Worm (Caenorhabditis elegans) whole organism, late embryonic: Measurements from ENCODE around the gene srh-289.

Experiments
- C08G9.2 ChIP-seq: sonication (generic microtip); optimal IDR thresholded peaks from 2 replicates; lab custom pipeline; 2016; ENCODE audit warnings: mild to moderate bottlenecking, missing genetic modification characterization, moderate library complexity, missing compliant biosample characterization
- K02D7.2 ChIP-seq: sonication (generic microtip); optimal IDR thresholded peaks from 2 replicates; lab custom pipeline; 2017; ENCODE audit warnings: mild to moderate bottlenecking, missing genetic modification characterization, missing compliant biosample characterization
- T23F11.4 ChIP-seq: fragments of 200-800 bp; sonication (Bioruptor generic); optimal IDR thresholded peaks from 2 replicates; lab custom pipeline; 2018; ENCODE audit warnings: mild to moderate bottlenecking, missing genetic modification characterization, missing compliant biosample characterization
- Y22D7AL.16 ChIP-seq: sonication (generic microtip); optimal IDR thresholded peaks from 2 replicates; lab custom pipeline; 2016; ENCODE audit warnings: missing genetic modification characterization, missing compliant biosample characterization
- ama-1 ChIP-seq: fragments of 150-350 bp; optimal IDR thresholded peaks from 2 replicates; lab custom pipeline; 2014
- ceh-14 ChIP-seq: sonication (generic microtip); optimal IDR thresholded peaks from 2 replicates; lab custom pipeline; 2016; ENCODE audit warnings: missing genotype, missing genetic modification characterization, missing compliant biosample characterization
- ceh-18 ChIP-seq: sonication (generic microtip); optimal IDR thresholded peaks from 2 replicates; lab custom pipeline; 2016; ENCODE audit warnings: missing genetic modification characterization, missing compliant biosample characterization
- ceh-22 ChIP-seq: sonication (generic microtip); optimal IDR thresholded peaks from 2 replicates; lab custom pipeline; 2017; ENCODE audit warnings: missing biosample characterization, missing genetic modification characterization
- ceh-30 ChIP-seq: fragments of 150-350 bp; optimal IDR thresholded peaks from 2 replicates; lab custom pipeline; 2014; ENCODE audit warnings: missing biosample characterization, missing genetic modification characterization
- ceh-34 ChIP-seq: sonication (generic microtip); optimal IDR thresholded peaks from 2 replicates; lab custom pipeline; 2016; ENCODE audit warnings: mild to moderate bottlenecking, missing genetic modification characterization, missing compliant biosample characterization
- ceh-48 ChIP-seq: sonication (generic microtip); optimal IDR thresholded peaks from 2 replicates; lab custom pipeline; 2016; ENCODE audit warnings: missing genetic modification characterization, inconsistent platforms, missing compliant biosample characterization
- ceh-6 ChIP-seq: fragments of 200-800 bp; sonication (Bioruptor generic); optimal IDR thresholded peaks from 2 replicates; lab custom pipeline; 2018; ENCODE audit warnings: mild to moderate bottlenecking, missing genetic modification characterization, missing compliant biosample characterization
- ceh-9 ChIP-seq: sonication (generic microtip); optimal IDR thresholded peaks from 2 replicates; lab custom pipeline; 2016; ENCODE audit warnings: mild to moderate bottlenecking, missing genetic modification characterization, inconsistent platforms, missing compliant biosample characterization
- che-1 ChIP-seq: sonication (generic microtip); optimal IDR thresholded peaks from 2 replicates; lab custom pipeline; 2016; ENCODE audit warnings: mild to moderate bottlenecking, missing genetic modification characterization, missing compliant biosample characterization
- elt-4 ChIP-seq: sonication (generic microtip); optimal IDR thresholded peaks from 2 replicates; lab custom pipeline; 2016; ENCODE audit warnings: missing genetic modification characterization, missing compliant biosample characterization
- ets-4 ChIP-seq: sonication (generic microtip); optimal IDR thresholded peaks from 2 replicates; lab custom pipeline; 2016; ENCODE audit warnings: missing genetic modification characterization, missing compliant biosample characterization
- eyg-1 ChIP-seq: sonication (generic microtip); optimal IDR thresholded peaks from 2 replicates; lab custom pipeline; 2016; ENCODE audit warnings: missing genotype, missing genetic modification characterization, missing compliant biosample characterization
- gmeb-2 ChIP-seq: sonication (generic microtip); optimal IDR thresholded peaks from 2 replicates; lab custom pipeline; 2016; ENCODE audit warnings: missing genetic modification characterization, inconsistent platforms, missing compliant biosample characterization
- hlh-13 ChIP-seq: fragments of 200-800 bp; sonication (Bioruptor generic); optimal IDR thresholded peaks from 2 replicates; lab custom pipeline; 2018; ENCODE audit warnings: mild to moderate bottlenecking, missing genetic modification characterization, missing compliant biosample characterization
- hlh-30 ChIP-seq: sonication (generic microtip); optimal IDR thresholded peaks from 2 replicates; lab custom pipeline; 2017; ENCODE audit warnings: antibody characterized with exemption, missing genetic modification characterization, missing compliant biosample characterization; ENCODE audit not compliant: insufficient read depth
- hlh-6 ChIP-seq: sonication (generic microtip); optimal IDR thresholded peaks from 2 replicates; lab custom pipeline; 2016; ENCODE audit warnings: missing genotype, missing genetic modification characterization, missing compliant biosample characterization
- mec-3 ChIP-seq: sonication (generic microtip); optimal IDR thresholded peaks from 2 replicates; lab custom pipeline; 2016; ENCODE audit warnings: borderline replicate concordance, missing genetic modification characterization, missing compliant biosample characterization
- nfya-1 ChIP-seq: sonication (generic microtip); optimal IDR thresholded peaks from 2 replicates; lab custom pipeline; 2017; ENCODE audit warnings: missing genetic modification characterization, mild to moderate bottlenecking, missing compliant biosample characterization, antibody characterized with exemption, moderate library complexity
- nhr-11 ChIP-seq: fragments of 150-350 bp; optimal IDR thresholded peaks from 2 replicates; lab custom pipeline; 2014; ENCODE audit warnings: missing biosample characterization, missing genetic modification characterization
- nhr-232 ChIP-seq: sonication (generic microtip); optimal IDR thresholded peaks from 2 replicates; lab custom pipeline; 2016; ENCODE audit warnings: missing genetic modification characterization, missing compliant biosample characterization
- pag-3 ChIP-seq: sonication (generic microtip); optimal IDR thresholded peaks from 2 replicates; lab custom pipeline; 2016; ENCODE audit warnings: missing compliant biosample characterization, missing genetic modification characterization, borderline replicate concordance
- pha-4 ChIP-seq: fragments of 150-350 bp; optimal IDR thresholded peaks from 2 replicates; lab custom pipeline; 2018; ENCODE audit warnings: missing biosample characterization, missing genetic modification reagents, missing genetic modification characterization
- pqm-1 ChIP-seq: sonication (generic microtip); optimal IDR thresholded peaks from 2 replicates; lab custom pipeline; 2016; ENCODE audit warnings: missing genetic modification characterization, missing compliant biosample characterization
- pros-1 ChIP-seq: fragments of 150-350 bp; optimal IDR thresholded peaks from 2 replicates; lab custom pipeline; 2014; ENCODE audit warnings: missing biosample characterization, missing genetic modification reagents, missing genetic modification characterization
- ref-2 ChIP-seq: sonication (generic microtip); optimal IDR thresholded peaks from 2 replicates; lab custom pipeline; 2016; ENCODE audit warnings: missing genetic modification characterization, missing compliant biosample characterization
- rnt-1 ChIP-seq: sonication (generic microtip); optimal IDR thresholded peaks from 2 replicates; lab custom pipeline; 2016; ENCODE audit warnings: missing genetic modification characterization, missing compliant biosample characterization
- sdc-2 ChIP-seq: sonication (generic microtip); optimal IDR thresholded peaks from 2 replicates; lab custom pipeline; 2016; ENCODE audit warnings: missing genotype, missing genetic modification characterization, missing compliant biosample characterization
- sox-2 ChIP-seq: fragments of 200-800 bp; sonication (Bioruptor generic); IDR thresholded peaks from 2 replicates; pipeline ENCODE4 v1.3.6; 2022; ENCODE audit warnings: missing genetic modification reagents, missing genetic modification characterization, missing compliant biosample characterization
- sox-4 ChIP-seq: sonication (generic microtip); optimal IDR thresholded peaks from 2 replicates; lab custom pipeline; 2017; ENCODE audit warnings: mild to moderate bottlenecking, missing genetic modification characterization, inconsistent platforms, missing compliant biosample characterization
- tbx-2 ChIP-seq: sonication (generic microtip); optimal IDR thresholded peaks from 2 replicates; lab custom pipeline; 2016; ENCODE audit warnings: missing genetic modification characterization, missing compliant biosample characterization
- unc-55 ChIP-seq: sonication (generic microtip); optimal IDR thresholded peaks from 2 replicates; lab custom pipeline; 2017; ENCODE audit warnings: missing biosample characterization, missing genetic modification reagents, missing genetic modification characterization
- unc-86 ChIP-seq: sonication (generic microtip); optimal IDR thresholded peaks from 2 replicates; lab custom pipeline; 2016; ENCODE audit warnings: missing genetic modification characterization, missing compliant biosample characterization
- zip-5 ChIP-seq: sonication (generic microtip); optimal IDR thresholded peaks from 2 replicates; lab custom pipeline; 2016; ENCODE audit warnings: missing genetic modification characterization, missing compliant biosample characterization

The srh-289 gene

DNA sequence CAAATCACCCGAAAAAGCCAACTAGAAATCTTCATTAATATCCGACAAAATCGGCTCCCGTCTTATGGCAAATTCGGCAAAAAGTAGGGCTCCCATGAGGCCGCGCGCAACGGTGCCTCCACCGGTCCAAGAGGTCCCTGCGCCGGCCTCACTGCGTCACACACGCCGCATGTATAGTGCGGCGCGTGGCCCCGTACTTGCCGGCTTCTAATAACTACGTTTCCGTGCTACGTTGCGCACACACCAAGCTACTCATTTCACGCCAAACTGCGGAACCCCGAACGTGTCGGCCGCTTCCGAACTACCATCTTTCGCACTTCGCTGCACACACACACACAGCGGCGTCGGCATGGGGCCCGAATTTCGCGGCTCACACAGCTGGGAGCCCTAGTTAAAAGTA, 25.8 kb upstream of the srh-289 start:
- TF ChIP-seq ceh-34 (tag; lab: Kevin White, UChicago) (no peak), pros-1 (no peak), pag-3 (tag; lab: Kevin White, UChicago) (no peak), nhr-232 (no peak), gmeb-2 (no peak), unc-86 (tag; lab: Kevin White, UChicago) (no peak), elt-4 (tag; lab: Kevin White, UChicago) (no peak), pqm-1 (tag; lab: Kevin White, UChicago) (no peak), unc-55 (GFP tag; lab: Kevin White, UChicago) (no peak), hlh-13 (GFP tag; lab: Kevin White, UChicago) (no peak), nhr-11 (no peak), ceh-30 (tag; lab: Kevin White, UChicago) (no peak), ceh-6 (no peak), che-1 (tag; lab: Kevin White, UChicago) (no peak), eyg-1 (tag; lab: Kevin White, UChicago) (no peak), zip-5 (no peak), hlh-6 (tag; lab: Kevin White, UChicago) (no peak), tbx-2 (no peak)

DNA sequence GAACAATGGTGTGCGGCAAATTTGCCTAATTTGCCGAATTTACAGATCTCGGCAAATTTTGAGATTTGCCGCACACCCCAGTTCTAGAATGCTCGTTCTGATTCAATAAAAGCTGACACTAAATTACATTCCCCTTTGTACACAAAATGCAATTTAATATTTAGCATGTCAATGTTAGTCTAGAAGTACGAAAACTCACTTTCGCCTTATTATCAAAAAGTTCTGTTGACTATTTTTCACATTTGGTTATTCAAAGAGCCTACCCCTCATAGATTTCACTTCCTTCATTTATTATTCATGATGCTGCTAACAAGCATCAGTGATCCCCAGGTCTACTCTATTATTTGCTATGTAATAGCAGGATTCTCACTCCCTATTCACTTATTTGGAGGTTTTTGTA, 24.7 kb upstream of the srh-289 start, which contains the start of gene srh-298:
Gene srh-298 (plus strand): TSS at position 301 of the 400 bp plus-strand sequence.
- no peak for TF ChIP-seq zip-5
- TF ChIP-seq ceh-9 (tag; lab: Kevin White, UChicago) = no peak
- no peak for TF ChIP-seq ets-4 (tag; lab: Kevin White, UChicago)
- no peak for TF ChIP-seq ceh-14 (tag; lab: Kevin White, UChicago)
- TF ChIP-seq mec-3 = no peak
- TF ChIP-seq hlh-30 (tag; lab: Kevin White, UChicago) = no peak
- no peak for TF ChIP-seq T23F11.4 (GFP tag; lab: Kevin White, UChicago)
- no peak for TF ChIP-seq ceh-18 (tag; lab: Kevin White, UChicago)
- TF ChIP-seq K02D7.2 (tag; lab: Kevin White, UChicago) = no peak
- TF ChIP-seq ceh-30 (tag; lab: Kevin White, UChicago) = no peak
- no peak for TF ChIP-seq pha-4
- no peak for TF ChIP-seq gmeb-2
- TF ChIP-seq ceh-22 = no peak
- TF ChIP-seq nhr-232 = no peak
- no peak for TF ChIP-seq nhr-11
- no peak for TF ChIP-seq C08G9.2 (tag; lab: Kevin White, UChicago)
- no peak for TF ChIP-seq tbx-2
- TF ChIP-seq nfya-1 = no peak
- TF ChIP-seq rnt-1 (tag; lab: Kevin White, UChicago) = no peak
- no peak for TF ChIP-seq ama-1 (lab: Kevin White, UChicago)

DNA sequence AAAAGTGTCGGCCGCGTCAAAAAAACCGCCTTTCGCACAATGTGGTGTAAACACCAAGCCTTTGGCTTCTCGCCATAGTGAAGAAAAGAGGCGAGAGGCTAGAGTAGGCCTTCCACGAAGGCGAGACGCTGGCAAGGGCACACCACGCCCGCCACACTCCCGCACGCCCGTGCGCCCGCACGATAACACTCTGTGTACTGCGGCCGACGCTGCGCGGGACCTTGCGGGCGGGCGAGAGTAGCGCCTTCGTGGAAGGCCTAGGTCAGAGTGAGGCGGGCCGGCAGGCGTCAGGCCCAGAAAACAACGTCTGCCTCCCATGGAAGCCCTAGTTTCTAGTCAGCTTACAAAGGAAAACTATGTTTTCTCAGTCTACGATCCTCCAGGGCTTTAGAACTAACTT, 18.2 kb upstream of the srh-289 start:
- TF ChIP-seq ceh-14 (tag; lab: Kevin White, UChicago) = peak; percentile 2
- peak; percentile 59 for TF ChIP-seq hlh-6 (tag; lab: Kevin White, UChicago)
- TF ChIP-seq sox-4 = no peak
- TF ChIP-seq ref-2 (tag; lab: Kevin White, UChicago) = peak; percentile 25
- TF ChIP-seq, all 69 proteins: peak for 3

DNA sequence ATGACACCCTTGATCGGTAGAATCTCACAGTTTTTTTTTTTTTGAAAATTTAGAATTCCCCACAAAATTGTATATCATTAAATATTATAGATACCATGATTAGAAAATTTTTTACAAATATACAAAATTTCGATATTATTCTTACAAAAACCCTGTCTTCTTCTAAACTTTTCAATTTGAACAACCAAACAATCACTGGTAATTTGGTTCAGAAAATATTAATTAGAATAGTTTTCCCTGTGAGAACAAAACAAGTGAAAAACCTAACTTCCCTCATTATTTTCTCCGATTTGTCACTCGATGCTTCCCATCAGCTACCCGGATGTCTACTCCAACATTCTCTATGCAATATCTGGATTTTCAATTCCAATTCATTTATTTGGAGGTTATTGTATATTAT, 16.2 kb upstream of the srh-289 start, which contains the start of gene srh-296:
Gene srh-296 (plus strand): TSS at position 301 of the 400 bp plus-strand sequence.
- no peak for TF ChIP-seq hlh-30 (tag; lab: Kevin White, UChicago)
- TF ChIP-seq ceh-6 = no peak
- no peak for TF ChIP-seq ceh-48 (tag; lab: Kevin White, UChicago)
- TF ChIP-seq zip-5 = no peak
- TF ChIP-seq sdc-2 (tag; lab: Kevin White, UChicago) = no peak
- TF ChIP-seq T23F11.4 (GFP tag; lab: Kevin White, UChicago) = no peak
- TF ChIP-seq nfya-1 = no peak
- TF ChIP-seq Y22D7AL.16 (tag; lab: Kevin White, UChicago) = no peak
- no peak for TF ChIP-seq sox-2 (GFP tag; lab: Robert Waterston, UW)
- no peak for TF ChIP-seq gmeb-2
